Worm (Caenorhabditis elegans) whole organism, L3 larva: Measurements from ENCODE around the gene C32H11.4.

ENCODE experiments used
- R02D3.7 ChIP-seq: fragments of 150-350 bp; optimal IDR thresholded peaks from 2 replicates; lab custom pipeline; 2014; ENCODE audit warnings: missing biosample characterization, missing genetic modification characterization
- aly-2 ChIP-seq: fragments of 150-350 bp; optimal IDR thresholded peaks from 2 replicates; lab custom pipeline; 2014; ENCODE audit warnings: missing biosample characterization, missing genetic modification characterization
- ama-1 ChIP-seq: fragments of 150-350 bp; optimal IDR thresholded peaks from 2 replicates; lab custom pipeline; 2018
- ceh-16 ChIP-seq: sonication (generic microtip); optimal IDR thresholded peaks from 2 replicates; lab custom pipeline; 2017; ENCODE audit warnings: missing biosample characterization, missing genetic modification characterization
- ceh-28 ChIP-seq: fragments of 150-350 bp; optimal IDR thresholded peaks from 2 replicates; lab custom pipeline; 2014; ENCODE audit warnings: missing biosample characterization, missing genetic modification reagents, missing genetic modification characterization
- ceh-82 ChIP-seq: fragments of 150-350 bp; optimal IDR thresholded peaks from 2 replicates; lab custom pipeline; 2014; ENCODE audit warnings: missing biosample characterization, missing genetic modification characterization
- ceh-9 ChIP-seq: sonication (generic microtip); optimal IDR thresholded peaks from 2 replicates; lab custom pipeline; 2018; ENCODE audit warnings: missing biosample characterization, missing genetic modification characterization
- daf-12 ChIP-seq: fragments of 150-350 bp; optimal IDR thresholded peaks from 2 replicates; lab custom pipeline; 2014; ENCODE audit warnings: missing biosample characterization, missing genetic modification reagents, missing genetic modification characterization
- egl-5 ChIP-seq: fragments of 150-350 bp; optimal IDR thresholded peaks from 2 replicates; lab custom pipeline; 2017; ENCODE audit warnings: missing biosample characterization, missing genetic modification reagents, missing genetic modification characterization, inconsistent platforms
- elt-1 ChIP-seq: fragments of 150-350 bp; optimal IDR thresholded peaks from 2 replicates; lab custom pipeline; 2014; ENCODE audit warnings: missing biosample characterization, missing genetic modification characterization
- elt-2 ChIP-seq: sonication (generic microtip); optimal IDR thresholded peaks from 2 replicates; lab custom pipeline; 2016; ENCODE audit warnings: missing genetic modification reagents, mild to moderate bottlenecking, missing genetic modification characterization, missing compliant biosample characterization
- elt-3 ChIP-seq, 3 experiments: fragments of 150-350 bp in 1 of 3; sonication (generic microtip) in 2 of 3; optimal IDR thresholded peaks; 2 replicates in 2 of 3; 4 replicates in 1 of 3; lab custom pipeline; 2014 to 2017; ENCODE audit warnings: missing biosample characterization in 3 of 3, missing genetic modification characterization in 3 of 3
- fos-1 ChIP-seq: fragments of 150-350 bp; optimal IDR thresholded peaks from 2 replicates; lab custom pipeline; 2014; ENCODE audit warnings: missing biosample characterization, missing genetic modification characterization
- hmg-11 ChIP-seq: sonication (generic microtip); optimal IDR thresholded peaks from 2 replicates; lab custom pipeline; 2016; ENCODE audit warnings: missing genetic modification characterization, missing compliant biosample characterization
- lin-15B ChIP-seq: fragments of 150-350 bp; optimal IDR thresholded peaks from 2 replicates; lab custom pipeline; 2014; ENCODE audit warnings: missing biosample characterization, missing genetic modification characterization
- lin-39 ChIP-seq: fragments of 150-350 bp; optimal IDR thresholded peaks from 2 replicates; lab custom pipeline; 2018; ENCODE audit warnings: missing biosample characterization, missing genetic modification reagents, missing genetic modification characterization
- lsy-12 ChIP-seq: sonication (generic microtip); optimal IDR thresholded peaks from 2 replicates; lab custom pipeline; 2016; ENCODE audit warnings: mild to moderate bottlenecking, missing genetic modification characterization, missing compliant biosample characterization
- mdl-1 ChIP-seq: fragments of 150-350 bp; optimal IDR thresholded peaks from 2 replicates; lab custom pipeline; 2014; ENCODE audit warnings: missing biosample characterization, missing genetic modification characterization
- mml-1 ChIP-seq: fragments of 150-350 bp; sonication (generic microtip); optimal IDR thresholded peaks from 3 replicates; lab custom pipeline; 2014; ENCODE audit warnings: missing biosample characterization, missing genetic modification characterization
- nhr-23 ChIP-seq: fragments of 150-350 bp; optimal IDR thresholded peaks from 2 replicates; lab custom pipeline; 2014; ENCODE audit warnings: missing biosample characterization, missing genetic modification reagents, missing genetic modification characterization
- nhr-237 ChIP-seq: fragments of 150-350 bp; optimal IDR thresholded peaks from 2 replicates; lab custom pipeline; 2014; ENCODE audit warnings: missing biosample characterization, missing genetic modification characterization
- nhr-28 ChIP-seq: fragments of 150-350 bp; optimal IDR thresholded peaks from 2 replicates; lab custom pipeline; 2014; ENCODE audit warnings: missing biosample characterization, missing genetic modification characterization
- nhr-67 ChIP-seq: fragments of 150-350 bp; optimal IDR thresholded peaks from 2 replicates; lab custom pipeline; 2014; ENCODE audit warnings: missing biosample characterization, missing genetic modification characterization
- nhr-77 ChIP-seq: fragments of 150-350 bp; optimal IDR thresholded peaks from 2 replicates; lab custom pipeline; 2014; ENCODE audit warnings: missing biosample characterization, missing genetic modification characterization
- pha-4 ChIP-seq: fragments of 150-350 bp; optimal IDR thresholded peaks from 2 replicates; lab custom pipeline; 2014; ENCODE audit warnings: missing biosample characterization, missing genetic modification reagents, missing genetic modification characterization
- pqm-1 ChIP-seq: fragments of 150-350 bp; optimal IDR thresholded peaks from 2 replicates; lab custom pipeline; 2017; ENCODE audit warnings: missing biosample characterization, missing genetic modification characterization, inconsistent platforms
- skn-1 ChIP-seq: fragments of 150-350 bp; optimal IDR thresholded peaks from 2 replicates; lab custom pipeline; 2014; ENCODE audit warnings: missing biosample characterization, missing genetic modification characterization
- snpc-4 ChIP-seq: fragments of 150-350 bp; optimal IDR thresholded peaks from 2 replicates; lab custom pipeline; 2014; ENCODE audit warnings: missing biosample characterization, missing genetic modification characterization

The C32H11.4 gene

ce11 chrIV:12886012-12886411 is 35.1 kb upstream of the C32H11.4 start:
- TF ChIP-seq elt-2 (tag; lab: Kevin White, UChicago) (peak; percentile 13), fos-1 (tag; lab: Kevin White, UChicago) (no peak), lin-39 (tag; lab: Kevin White, UChicago) (no peak)

ce11 chrIV:12890445-12890844 is 30.6 kb upstream of the C32H11.4 start, which contains the start of gene K08D8.6:
TSS of gene K08D8.6 (minus strand) at chrIV:12890508.
- TF ChIP-seq elt-3 (tag; optimal IDR thresholded peaks at IDR 0.05; lab: Kevin White, UChicago) (no peak), nhr-23 (no peak), pqm-1 (tag; lab: Kevin White, UChicago) (peak; percentile 93), ceh-28 (no peak), elt-2 (tag; lab: Kevin White, UChicago) (peak; percentile 94), egl-5 (tag; lab: Kevin White, UChicago) (no peak), R02D3.7 (no peak)

ce11 chrIV:12891080-12891479 is 30.0 kb upstream of the C32H11.4 start:
- TF ChIP-seq elt-1 (tag; lab: Kevin White, UChicago): no peak
- peak; percentile 14 for TF ChIP-seq pqm-1 (tag; lab: Kevin White, UChicago)
- peak; percentile 65 for TF ChIP-seq elt-2 (tag; lab: Kevin White, UChicago)
- TF ChIP-seq nhr-237 (tag; lab: Kevin White, UChicago): no peak

- TF ChIP-seq R02D3.7 (no peak), elt-2 (tag; lab: Kevin White, UChicago) (peak; percentile 30), ceh-16 (tag; lab: Kevin White, UChicago) (no peak), lin-15B (no peak), hmg-11 (tag; lab: Kevin White, UChicago) (no peak)
Observed at ce11 chrIV:12892194-12892593, 28.9 kb upstream of the C32H11.4 start, which contains the start of gene K08D8.1. TSS of gene K08D8.1 (plus strand) at chrIV:12892494.

ce11 chrIV:12893166-12893565 is 27.9 kb upstream of the C32H11.4 start, which contains the start of gene K08D8.12:
TSS of gene K08D8.12 (plus strand) at chrIV:12893466.
- no peak for TF ChIP-seq nhr-23
- TF ChIP-seq skn-1 (tag; lab: Kevin White, UChicago): no peak
- no peak for TF ChIP-seq elt-1 (tag; lab: Kevin White, UChicago)
- TF ChIP-seq fos-1 (tag; lab: Kevin White, UChicago): no peak
- no peak for TF ChIP-seq hmg-11 (tag; lab: Kevin White, UChicago)

- TF ChIP-seq fos-1 (tag; lab: Kevin White, UChicago) (no peak), snpc-4 (tag; lab: Kevin White, UChicago) (no peak), nhr-23 (no peak), ceh-9 (tag; lab: Kevin White, UChicago) (no peak), nhr-28 (no peak), daf-12 (tag; lab: Kevin White, UChicago) (no peak), ceh-28 (no peak), ceh-82 (tag; lab: Kevin White, UChicago) (no peak), ama-1 (lab: Kevin White, UChicago) (no peak), lin-15B (no peak), mdl-1 (tag; lab: Kevin White, UChicago) (no peak), nhr-77 (tag; lab: Kevin White, UChicago) (no peak), elt-1 (tag; lab: Kevin White, UChicago) (no peak), skn-1 (tag; lab: Kevin White, UChicago) (no peak)
Observed at ce11 chrIV:12894996-12895395, 26.1 kb upstream of the C32H11.4 start, which contains the start of gene K08D8.11. TSS of gene K08D8.11 (plus strand) at chrIV:12895296.

ce11 chrIV:12896371-12896882 is 24.6 kb upstream of the C32H11.4 start, which contains the start of gene K08D8.7:
TSS of gene K08D8.7 (plus strand) at chrIV:12896832.
- TF ChIP-seq pqm-1 (tag; lab: Kevin White, UChicago) (peak; percentile 3), pha-4 (tag; lab: Kevin White, UChicago) (peak; percentile 28), mdl-1 (tag; lab: Kevin White, UChicago) (no peak), aly-2 (tag; lab: Kevin White, UChicago) (no peak), nhr-67 (tag; lab: Kevin White, UChicago) (no peak), elt-2 (tag; lab: Kevin White, UChicago) (peak; percentile 71)

ce11 chrIV:12897146-12897545 is 23.9 kb upstream of the C32H11.4 start:
- TF ChIP-seq lin-39 (tag; lab: Kevin White, UChicago) (no peak), snpc-4 (tag; lab: Kevin White, UChicago) (no peak), ceh-82 (tag; lab: Kevin White, UChicago) (no peak), elt-1 (tag; lab: Kevin White, UChicago) (no peak), lsy-12 (tag; lab: Kevin White, UChicago) (no peak), ceh-9 (tag; lab: Kevin White, UChicago) (no peak), pqm-1 (tag; lab: Kevin White, UChicago) (no peak), elt-2 (tag; lab: Kevin White, UChicago) (no peak), mml-1 (tag; lab: Kevin White, UChicago) (no peak), ama-1 (lab: Kevin White, UChicago) (no peak), egl-5 (tag; lab: Kevin White, UChicago) (no peak)
